Worm (Caenorhabditis elegans) whole organism, L1 larva: Measurements from ENCODE around the gene F26D2.14.

ENCODE experiments used
- F16B12.6 ChIP-seq: fragments of 150-350 bp; optimal IDR thresholded peaks from 2 replicates; lab custom pipeline; 2014; ENCODE audit warnings: missing biosample characterization, missing genetic modification characterization
- aha-1 ChIP-seq: fragments of 150-350 bp; optimal IDR thresholded peaks from 2 replicates; lab custom pipeline; 2014; ENCODE audit warnings: missing biosample characterization, missing genetic modification characterization
- ama-1 ChIP-seq: fragments of 150-350 bp; optimal IDR thresholded peaks from 2 replicates; lab custom pipeline; 2014
- blmp-1 ChIP-seq: fragments of 150-350 bp; optimal IDR thresholded peaks from 2 replicates; lab custom pipeline; 2014; ENCODE audit warnings: missing biosample characterization, missing genetic modification characterization
- ceh-63 ChIP-seq: fragments of 200-800 bp; sonication (Bioruptor generic); optimal IDR thresholded peaks from 2 replicates; lab custom pipeline; 2018; ENCODE audit warnings: mild to moderate bottlenecking, missing genetic modification characterization, missing compliant biosample characterization
- ceh-8 ChIP-seq: fragments of 200-800 bp; sonication (Bioruptor generic); optimal IDR thresholded peaks from 2 replicates; lab custom pipeline; 2018; ENCODE audit warnings: mild to moderate bottlenecking, missing genetic modification characterization, moderate library complexity, missing compliant biosample characterization
- ceh-82 ChIP-seq, 3 experiments: fragments of 150-350 bp in 1 of 3; sonication (generic microtip) in 2 of 3; optimal IDR thresholded peaks; 2 replicates each; lab custom pipeline; 2014 to 2017; ENCODE audit warnings: missing biosample characterization in 3 of 3, missing genetic modification characterization in 3 of 3
- ceh-90 ChIP-seq: sonication (generic microtip); optimal IDR thresholded peaks from 2 replicates; lab custom pipeline; 2016; ENCODE audit warnings: missing genetic modification characterization, missing compliant biosample characterization
- ces-1 ChIP-seq: fragments of 150-350 bp; optimal IDR thresholded peaks from 2 replicates; lab custom pipeline; 2014; ENCODE audit warnings: missing biosample characterization, missing genetic modification reagents, missing genetic modification characterization
- dpl-1 ChIP-seq, 3 experiments: fragments of 150-350 bp in 2 of 3; sonication (generic microtip) in 1 of 3; optimal IDR thresholded peaks; 2 replicates each; lab custom pipeline; 2014 to 2017; ENCODE audit warnings: missing biosample characterization in 3 of 3, missing genetic modification characterization in 3 of 3, missing genetic modification reagents in 3 of 3
- dsc-1 ChIP-seq: sonication (generic microtip); optimal IDR thresholded peaks from 2 replicates; lab custom pipeline; 2016; ENCODE audit warnings: mild to moderate bottlenecking, missing genetic modification characterization, missing compliant biosample characterization
- efl-3 ChIP-seq: fragments of 200-800 bp; sonication (Bioruptor generic); optimal IDR thresholded peaks from 2 replicates; lab custom pipeline; 2018; ENCODE audit warnings: mild to moderate bottlenecking, missing genetic modification characterization, missing compliant biosample characterization
- egl-13 ChIP-seq: sonication (generic microtip); optimal IDR thresholded peaks from 2 replicates; lab custom pipeline; 2016; ENCODE audit warnings: missing genotype, missing genetic modification reagents, missing genetic modification characterization, missing compliant biosample characterization
- elt-2 ChIP-seq: sonication (generic microtip); optimal IDR thresholded peaks from 2 replicates; lab custom pipeline; 2016; ENCODE audit warnings: missing genetic modification characterization, mild to moderate bottlenecking, inconsistent platforms, missing compliant biosample characterization, missing genetic modification reagents
- ets-5 ChIP-seq: fragments of 200-800 bp; sonication (Bioruptor generic); IDR thresholded peaks from 2 replicates; pipeline ENCODE4 v1.3.6; 2022; ENCODE audit warnings: missing genetic modification characterization, missing compliant biosample characterization
- fkh-10 ChIP-seq: sonication (generic microtip); optimal IDR thresholded peaks from 2 replicates; lab custom pipeline; 2017; ENCODE audit warnings: missing biosample characterization, missing genetic modification reagents, missing genetic modification characterization
- fkh-8 ChIP-seq: sonication (generic microtip); optimal IDR thresholded peaks from 2 replicates; lab custom pipeline; 2016; ENCODE audit warnings: mild to moderate bottlenecking, missing genetic modification characterization, missing compliant biosample characterization
- fos-1 ChIP-seq: fragments of 150-350 bp; optimal IDR thresholded peaks from 2 replicates; lab custom pipeline; 2014; ENCODE audit warnings: missing biosample characterization, missing genetic modification characterization
- grh-1 ChIP-seq: fragments of 200-800 bp; sonication (Bioruptor generic); IDR thresholded peaks from 2 replicates; pipeline ENCODE4 v1.3.6; 2022; ENCODE audit warnings: missing genetic modification reagents, missing genetic modification characterization, missing compliant biosample characterization
- hlh-4 ChIP-seq: sonication (generic microtip); optimal IDR thresholded peaks from 2 replicates; lab custom pipeline; 2016; ENCODE audit warnings: mild to moderate bottlenecking, missing genetic modification characterization, missing compliant biosample characterization
- hpl-2 ChIP-seq: fragments of 150-350 bp; optimal IDR thresholded peaks from 2 replicates; lab custom pipeline; 2014; ENCODE audit warnings: missing biosample characterization, missing genetic modification reagents, missing genetic modification characterization
- irx-1 ChIP-seq: sonication (generic microtip); optimal IDR thresholded peaks from 2 replicates; lab custom pipeline; 2016; ENCODE audit warnings: missing genetic modification characterization, missing compliant biosample characterization
- isw-1 ChIP-seq: fragments of 200-800 bp; sonication (Bioruptor generic); IDR thresholded peaks from 2 replicates; pipeline ENCODE4 v1.3.6; 2022; ENCODE audit warnings: missing genetic modification characterization, missing compliant biosample characterization
- lin-14 ChIP-seq: fragments of 200-800 bp; sonication (Bioruptor generic); optimal IDR thresholded peaks from 2 replicates; lab custom pipeline; 2018; ENCODE audit warnings: mild to moderate bottlenecking, missing genetic modification characterization, moderate library complexity, missing compliant biosample characterization
- lin-15B ChIP-seq: fragments of 150-350 bp; sonication (generic microtip); optimal IDR thresholded peaks from 3 replicates; lab custom pipeline; 2014; ENCODE audit warnings: missing biosample characterization, missing genetic modification characterization
- lir-3 ChIP-seq: sonication (generic microtip); optimal IDR thresholded peaks from 2 replicates; lab custom pipeline; 2016; ENCODE audit warnings: mild to moderate bottlenecking, missing genetic modification characterization, moderate library complexity, missing compliant biosample characterization; ENCODE audit not compliant: poor library complexity
- lsy-2 ChIP-seq, 2 experiments: fragments of 150-350 bp; optimal IDR thresholded peaks; 2 replicates each; lab custom pipeline; 2014; ENCODE audit warnings: missing biosample characterization in 2 of 2, missing genetic modification characterization in 2 of 2
- mab-9 ChIP-seq: fragments of 200-800 bp; sonication (Bioruptor generic); IDR thresholded peaks from 2 replicates; pipeline ENCODE4 v1.3.6; 2022; ENCODE audit warnings: missing genetic modification reagents, missing genetic modification characterization, missing compliant biosample characterization
- mef-2 ChIP-seq: fragments of 150-350 bp; optimal IDR thresholded peaks from 2 replicates; lab custom pipeline; 2014; ENCODE audit warnings: missing biosample characterization, missing genetic modification characterization
- mep-1 ChIP-seq: fragments of 150-350 bp; optimal IDR thresholded peaks from 2 replicates; lab custom pipeline; 2014; ENCODE audit warnings: missing biosample characterization, missing genetic modification characterization
- nhr-11 ChIP-seq: fragments of 150-350 bp; optimal IDR thresholded peaks from 2 replicates; lab custom pipeline; 2014; ENCODE audit warnings: missing biosample characterization, missing genetic modification characterization
- nhr-12 ChIP-seq: sonication (generic microtip); optimal IDR thresholded peaks from 2 replicates; lab custom pipeline; 2017; ENCODE audit warnings: missing biosample characterization, missing genetic modification characterization
- nhr-19 ChIP-seq: fragments of 200-800 bp; sonication (Bioruptor generic); conservative IDR thresholded peaks from 2 replicates; pipeline ENCODE4 v1.3.6; 2022; ENCODE audit warnings: missing genetic modification characterization, missing compliant biosample characterization
- nhr-71 ChIP-seq: sonication (generic microtip); optimal IDR thresholded peaks from 2 replicates; lab custom pipeline; 2016; ENCODE audit warnings: mild to moderate bottlenecking, missing genetic modification characterization, moderate library complexity, missing compliant biosample characterization
- nhr-77 ChIP-seq: fragments of 150-350 bp; optimal IDR thresholded peaks from 2 replicates; lab custom pipeline; 2014; ENCODE audit warnings: missing biosample characterization, missing genetic modification characterization
- nhr-84 ChIP-seq: sonication (generic microtip); optimal IDR thresholded peaks from 2 replicates; lab custom pipeline; 2017; ENCODE audit warnings: missing biosample characterization, missing genetic modification characterization
- nhr-85 ChIP-seq: sonication (generic microtip); peaks from one replicate; lab custom pipeline; 2016; ENCODE audit warnings: missing genetic modification characterization, inconsistent platforms, missing compliant biosample characterization
- pax-3 ChIP-seq: fragments of 200-800 bp; sonication (Bioruptor generic); optimal IDR thresholded peaks from 2 replicates; lab custom pipeline; 2018; ENCODE audit warnings: mild to moderate bottlenecking, missing genetic modification characterization, moderate library complexity, missing compliant biosample characterization
- pqm-1 ChIP-seq: sonication (generic microtip); optimal IDR thresholded peaks from 3 replicates; lab custom pipeline; 2017; ENCODE audit warnings: missing biosample characterization, missing genetic modification characterization
- rnt-1 ChIP-seq: sonication (generic microtip); optimal IDR thresholded peaks from 2 replicates; lab custom pipeline; 2016; ENCODE audit warnings: mild to moderate bottlenecking, missing genetic modification characterization, moderate library complexity, missing compliant biosample characterization
- skn-1 ChIP-seq: fragments of 150-350 bp; optimal IDR thresholded peaks from 2 replicates; lab custom pipeline; 2014; ENCODE audit warnings: missing biosample characterization, missing genetic modification characterization
- tbx-2 ChIP-seq: sonication (generic microtip); optimal IDR thresholded peaks from 2 replicates; lab custom pipeline; 2016; ENCODE audit warnings: missing genetic modification characterization, missing compliant biosample characterization
- tlp-1 ChIP-seq: fragments of 150-350 bp; optimal IDR thresholded peaks from 2 replicates; lab custom pipeline; 2014; ENCODE audit warnings: missing biosample characterization, missing genetic modification characterization
- unc-62 ChIP-seq: fragments of 150-350 bp; optimal IDR thresholded peaks from 2 replicates; lab custom pipeline; 2014; ENCODE audit warnings: missing biosample characterization, missing genetic modification reagents, missing genetic modification characterization
- zag-1 ChIP-seq: fragments of 150-350 bp; optimal IDR thresholded peaks from 2 replicates; lab custom pipeline; 2014; ENCODE audit warnings: missing biosample characterization, missing genetic modification characterization
- zip-4 ChIP-seq: fragments of 200-800 bp; sonication (Bioruptor generic); optimal IDR thresholded peaks from 2 replicates; lab custom pipeline; 2018; ENCODE audit warnings: mild to moderate bottlenecking, missing genetic modification characterization, moderate library complexity, missing compliant biosample characterization
- ztf-11 ChIP-seq, 2 experiments: sonication (generic microtip); optimal IDR thresholded peaks; 2 replicates each; lab custom pipeline; 2016 to 2017; ENCODE audit warnings: missing genetic modification characterization in 2 of 2, missing biosample characterization in 1 of 2, missing compliant biosample characterization in 1 of 2
- ztf-4 ChIP-seq: fragments of 150-350 bp; optimal IDR thresholded peaks from 2 replicates; lab custom pipeline; 2014; ENCODE audit warnings: missing biosample characterization, missing genetic modification characterization

Gene F26D2.14

ce11 chrV:16401519-16401918, 34.1 kb upstream of the F26D2.14 start, which contains the start of gene F13A7.14 (continued):
- TF ChIP-seq elt-2 (tag; lab: Kevin White, UChicago), result peak; percentile 81
- peak; percentile 96 for TF ChIP-seq tbx-2 (tag; lab: Kevin White, UChicago)
- TF ChIP-seq nhr-84, result no peak
- peak; percentile 46 for TF ChIP-seq blmp-1 (tag; lab: Kevin White, UChicago)
- peak; percentile 61 for TF ChIP-seq ceh-8 (GFP tag; lab: Kevin White, UChicago)
- no peak for TF ChIP-seq fkh-10
- no peak for TF ChIP-seq unc-62 (GFP tag; lab: Kevin White, UChicago)
- peak; percentile 95 to 98 (median 97) for TF ChIP-seq dpl-1 (GFP tag; optimal IDR thresholded peaks at IDR 0.05; lab: Kevin White, UChicago)
- peak; percentile 95 for TF ChIP-seq nhr-85
- peak; percentile 82 for TF ChIP-seq isw-1 (GFP tag; lab: Robert Waterston, UW)
- peak; percentile 96 for TF ChIP-seq irx-1 (tag; lab: Kevin White, UChicago)
- TF ChIP-seq zip-4 (GFP tag; lab: Kevin White, UChicago), result peak; percentile 80
- TF ChIP-seq ceh-63 (GFP tag; lab: Kevin White, UChicago), result peak; percentile 32
- peak; percentile 95 for TF ChIP-seq nhr-71 (tag; lab: Kevin White, UChicago)
- TF ChIP-seq nhr-12 (tag; lab: Kevin White, UChicago), result no peak
- TF ChIP-seq dsc-1 (tag; lab: Kevin White, UChicago), result peak; percentile 96
- peak; percentile 95 for TF ChIP-seq ceh-90 (tag; lab: Kevin White, UChicago)
- TF ChIP-seq fos-1 (tag; lab: Kevin White, UChicago), result no peak
- no peak for TF ChIP-seq tlp-1 (tag; lab: Kevin White, UChicago)
- no peak for TF ChIP-seq pqm-1
- TF ChIP-seq F16B12.6 (tag; lab: Kevin White, UChicago), result peak; percentile 15
- TF ChIP-seq lir-3 (tag; lab: Kevin White, UChicago), result peak; percentile 96
- peak in 1 of 2 experiments; percentile 98 for TF ChIP-seq ztf-11 (tag; optimal IDR thresholded peaks at IDR 0.05; lab: Kevin White, UChicago)
- TF ChIP-seq ama-1 (lab: Kevin White, UChicago), result no peak
- TF ChIP-seq nhr-77 (tag; lab: Kevin White, UChicago), result peak; percentile 1
- TF ChIP-seq mep-1 (tag; lab: Kevin White, UChicago), result peak; percentile 79
- peak; percentile 91 for TF ChIP-seq nhr-19
- TF ChIP-seq ztf-4 (tag; lab: Kevin White, UChicago), result peak; percentile 58
- TF ChIP-seq egl-13, result peak; percentile 94
- no peak for TF ChIP-seq ets-5 (GFP tag; lab: Robert Waterston, UW)
- peak; percentile 64 for TF ChIP-seq lin-15B (tag; lab: Kevin White, UChicago)
- no peak for TF ChIP-seq ces-1 (GFP tag; lab: Kevin White, UChicago)
- TF ChIP-seq lsy-2 (tag; optimal IDR thresholded peaks at IDR 0.05; lab: Kevin White, UChicago), result peak; percentile 79 to 89
- TF ChIP-seq lin-14 (GFP tag; lab: Kevin White, UChicago), result peak; percentile 82
- peak; percentile 77 for TF ChIP-seq fkh-8 (tag; lab: Kevin White, UChicago)
- TF ChIP-seq grh-1 (GFP tag; lab: Robert Waterston, UW), result peak; percentile 86
- no peak for TF ChIP-seq aha-1 (tag; lab: Kevin White, UChicago)
- TF ChIP-seq hlh-4, result peak; percentile 82
- peak; percentile 99 for TF ChIP-seq rnt-1 (tag; lab: Kevin White, UChicago)
- TF ChIP-seq mab-9, result peak; percentile 94
- no peak for TF ChIP-seq hpl-2
- no peak for TF ChIP-seq zag-1 (tag; lab: Kevin White, UChicago)
- peak; percentile 94 for TF ChIP-seq pax-3 (tag; lab: Kevin White, UChicago)
- peak; percentile 85 for TF ChIP-seq skn-1 (tag; lab: Kevin White, UChicago)
- no peak for TF ChIP-seq mef-2
- TF ChIP-seq ceh-82 (tag; optimal IDR thresholded peaks at IDR 0.05; lab: Kevin White, UChicago), result peak; percentile 68 to 81 (median 70)
- TF ChIP-seq efl-3 (GFP tag; lab: Kevin White, UChicago), result peak; percentile 79
- peak; percentile 25 for TF ChIP-seq nhr-11 (tag; lab: Kevin White, UChicago)
- TF ChIP-seq, all 84 proteins: peak for 60
